Fruit fly (Drosophila melanogaster): ENCODE data around the gene BigH1.

Gene BigH1

dm6 chr3R:14696949-14697513, 33.8 kb downstream of the BigH1 start, which contains the start of gene Meltrin (continued):
- TF ChIP-seq CG6854 (GFP tag; optimal IDR thresholded peaks at IDR 0.05) (peak; percentile 67), insv (GFP tag; optimal IDR thresholded peaks at IDR 0.05) (peak; percentile 67 to 96), ssp (GFP tag; IDR thresholded peaks at IDR 0.05) (no peak), wek (GFP tag; optimal IDR thresholded peaks at IDR 0.05) (peak; percentile 69), Med (GFP tag) (peak; percentile 94), NK7.1 (GFP tag; optimal IDR thresholded peaks at IDR 0.05) (peak; percentile 53), Deaf1 (tag; optimal IDR thresholded peaks at IDR 0.05) (peak; percentile 78), D19A (tag; optimal IDR thresholded peaks at IDR 0.05) (peak; percentile 56), D19B (GFP tag; optimal IDR thresholded peaks at IDR 0.05) (no peak), CG18011 (GFP tag; optimal IDR thresholded peaks at IDR 0.05) (peak; percentile 45), ftz-f1 (GFP tag; optimal IDR thresholded peaks at IDR 0.05) (peak; percentile 61), ro (GFP tag; IDR thresholded peaks at IDR 0.05) (no peak), sens (GFP tag) (peak; percentile 86), CG12744 (GFP tag; optimal IDR thresholded peaks at IDR 0.05) (peak; percentile 13), CG10431 (GFP tag; optimal IDR thresholded peaks at IDR 0.05) (peak; percentile 15), CG34376 (GFP tag; optimal IDR thresholded peaks at IDR 0.05) (peak; percentile 86), en (GFP tag; optimal IDR thresholded peaks at IDR 0.05) (no peak), CG4282 (GFP tag; optimal IDR thresholded peaks at IDR 0.05) (peak; percentile 38), Ravus (GFP tag; IDR thresholded peaks at IDR 0.05) (no peak), Sox100B (GFP tag; optimal IDR thresholded peaks at IDR 0.05) (no peak), gro (GFP tag; optimal IDR thresholded peaks at IDR 0.05) (peak; percentile 87), CG33557 (GFP tag; optimal IDR thresholded peaks at IDR 0.05) (peak; percentile 54), gfzf (GFP tag; optimal IDR thresholded peaks at IDR 0.05) (peak; percentile 97), CG11504 (tag; optimal IDR thresholded peaks at IDR 0.05) (peak; percentile 50), grn (GFP tag; optimal IDR thresholded peaks at IDR 0.05) (peak; percentile 51), sim (GFP tag; IDR thresholded peaks at IDR 0.05) (no peak), CG11695 (GFP tag; IDR thresholded peaks at IDR 0.05) (no peak), bbx (GFP tag; IDR thresholded peaks at IDR 0.05; ENCODE audit: partially characterized antibody) (no peak), ato (GFP tag; IDR thresholded peaks at IDR 0.05; ENCODE audit: partially characterized antibody) (no peak), CG9727 (GFP tag; optimal IDR thresholded peaks at IDR 0.05) (peak; percentile 20), D (optimal IDR thresholded peaks at IDR 0.05) (no peak), D (GFP tag; optimal IDR thresholded peaks at IDR 0.05) (peak; percentile 11), sd (tag; optimal IDR thresholded peaks at IDR 0.05) (peak; percentile 95), caup (GFP tag; optimal IDR thresholded peaks at IDR 0.05; ENCODE audit: severe bottlenecking) (peak; percentile 77), sima (GFP tag; optimal IDR thresholded peaks at IDR 0.05) (no peak), ERR (GFP tag; optimal IDR thresholded peaks at IDR 0.05) (peak; percentile 69), bigmax (GFP tag; optimal IDR thresholded peaks at IDR 0.05) (peak; percentile 13), CG17359 (tag; optimal IDR thresholded peaks at IDR 0.05) (peak; percentile 53), Xrp1 (GFP tag; IDR thresholded peaks at IDR 0.05) (no peak), CG9215 (GFP tag; IDR thresholded peaks at IDR 0.05) (no peak), CG15479 (GFP tag; optimal IDR thresholded peaks at IDR 0.05) (peak; percentile 75), bab2 (GFP tag; optimal IDR thresholded peaks at IDR 0.05) (peak; percentile 3), CG18599 (GFP tag; optimal IDR thresholded peaks at IDR 0.05) (peak; percentile 30), kah (GFP tag; optimal IDR thresholded peaks at IDR 0.05) (peak; percentile 35), CG2678 (tag; optimal IDR thresholded peaks at IDR 0.05) (peak; percentile 58), CG30020 (tag; optimal IDR thresholded peaks at IDR 0.05) (peak; percentile 42), Elba2 (GFP tag; optimal IDR thresholded peaks at IDR 0.05) (peak; percentile 98), CG14667 (GFP tag; IDR thresholded peaks at IDR 0.05) (no peak), pros (GFP tag; optimal IDR thresholded peaks at IDR 0.05) (peak; percentile 66), CG6272 (GFP tag; IDR thresholded peaks at IDR 0.05) (peak; percentile 9; the same call in 1 of the 2 replicates), CTCF (GFP tag; optimal IDR thresholded peaks at IDR 0.05) (peak; percentile 40)

All from whole organism, embryonic.